Worm (Caenorhabditis elegans) whole organism, L4 larva: ENCODE data around the gene W03H9.2.
"Not testable (repeated sequence)": the region's sequence is repeated elsewhere in the genome, so short reads cannot be mapped to it uniquely, and the experiment has no call there.

ENCODE experiments used
- F10B5.3 ChIP-seq: sonication (generic microtip); optimal IDR thresholded peaks from 2 replicates; lab custom pipeline; 2016; ENCODE audit warnings: mild to moderate bottlenecking, missing genetic modification characterization, missing compliant biosample characterization
- T26A8.4 ChIP-seq: fragments of 200-800 bp; sonication (Bioruptor generic); IDR thresholded peaks from 2 replicates; pipeline ENCODE4 v1.3.6; 2022; ENCODE audit warnings: missing genetic modification characterization, missing compliant biosample characterization
- aha-1 ChIP-seq: fragments of 150-350 bp; peaks from one replicate; lab custom pipeline; 2014; ENCODE audit warnings: missing biosample characterization, missing genetic modification characterization
- aly-2 ChIP-seq: sonication (generic microtip); optimal IDR thresholded peaks from 2 replicates; lab custom pipeline; 2018; ENCODE audit warnings: missing biosample characterization, missing genetic modification characterization
- arid-1 ChIP-seq: fragments of 200-800 bp; sonication (Bioruptor generic); conservative IDR thresholded peaks from 2 replicates; pipeline ENCODE4 v1.3.6; 2022; ENCODE audit warnings: missing genetic modification reagents, missing genetic modification characterization, missing compliant biosample characterization
- ceh-20 ChIP-seq: fragments of 200-800 bp; sonication (Bioruptor generic); IDR thresholded peaks from 2 replicates; pipeline ENCODE4 v1.3.6; 2022; ENCODE audit warnings: missing genetic modification reagents, missing genetic modification characterization, missing compliant biosample characterization
- ceh-44 ChIP-seq: fragments of 200-800 bp; sonication (Bioruptor generic); IDR thresholded peaks from 2 replicates; pipeline ENCODE4 v1.3.6; 2022; ENCODE audit warnings: missing genetic modification reagents, missing genetic modification characterization, missing compliant biosample characterization
- cey-2 ChIP-seq: sonication (generic microtip); optimal IDR thresholded peaks from 3 replicates; lab custom pipeline; 2017; ENCODE audit warnings: missing genetic modification characterization, mild to moderate bottlenecking, missing compliant biosample characterization, antibody characterized with exemption, borderline replicate concordance; ENCODE audit not compliant: insufficient read depth
- ctbp-1 ChIP-seq: fragments of 200-800 bp; sonication (Bioruptor generic); IDR thresholded peaks from 2 replicates; pipeline ENCODE4 v1.3.6; 2022; ENCODE audit warnings: missing genetic modification reagents, missing genetic modification characterization, missing compliant biosample characterization
- daf-16 ChIP-seq, 3 experiments: sonication (generic microtip); optimal IDR thresholded peaks; 2 replicates each; lab custom pipeline; 2016 to 2017; ENCODE audit warnings: missing genetic modification characterization in 3 of 3, missing genetic modification reagents in 3 of 3, mild to moderate bottlenecking in 2 of 3, missing compliant biosample characterization in 2 of 3, missing biosample characterization in 1 of 3, moderate library complexity in 1 of 3
- dmd-6 ChIP-seq: fragments of 200-800 bp; sonication (Bioruptor generic); IDR thresholded peaks from 2 replicates; pipeline ENCODE4 v1.3.6; 2022; ENCODE audit warnings: missing genetic modification reagents, missing genetic modification characterization, missing compliant biosample characterization
- dmd-9 ChIP-seq: fragments of 200-800 bp; sonication (Bioruptor generic); IDR thresholded peaks from 2 replicates; pipeline ENCODE4 v1.3.6; 2022; ENCODE audit warnings: missing genetic modification reagents, missing genetic modification characterization, missing compliant biosample characterization
- dpl-1 ChIP-seq: fragments of 150-350 bp; optimal IDR thresholded peaks from 2 replicates; lab custom pipeline; 2014; ENCODE audit warnings: missing biosample characterization, missing genetic modification reagents, missing genetic modification characterization
- duxl-1 ChIP-seq: sonication (generic microtip); optimal IDR thresholded peaks from 2 replicates; lab custom pipeline; 2016; ENCODE audit warnings: mild to moderate bottlenecking, missing genetic modification characterization, moderate library complexity, missing compliant biosample characterization; ENCODE audit not compliant: poor library complexity
- dve-1 ChIP-seq: sonication (generic microtip); optimal IDR thresholded peaks from 2 replicates; lab custom pipeline; 2017; ENCODE audit warnings: antibody characterized with exemption, mild to moderate bottlenecking, missing genetic modification characterization, missing compliant biosample characterization; ENCODE audit not compliant: insufficient read depth
- egl-43 ChIP-seq: fragments of 200-800 bp; sonication (Bioruptor generic); IDR thresholded peaks from 2 replicates; pipeline ENCODE4 v1.3.6; 2022; ENCODE audit warnings: missing genetic modification reagents, missing genetic modification characterization, missing compliant biosample characterization
- hlh-11 ChIP-seq: fragments of 200-800 bp; sonication (Bioruptor generic); optimal IDR thresholded peaks from 2 replicates; lab custom pipeline; 2018; ENCODE audit warnings: mild to moderate bottlenecking, missing genetic modification characterization, missing compliant biosample characterization
- hlh-30 ChIP-seq: sonication (generic microtip); optimal IDR thresholded peaks from 2 replicates; lab custom pipeline; 2017; ENCODE audit warnings: antibody characterized with exemption, mild to moderate bottlenecking, missing genetic modification characterization, missing compliant biosample characterization; ENCODE audit not compliant: insufficient read depth
- hmg-1.1 ChIP-seq: fragments of 200-800 bp; sonication (Bioruptor generic); IDR thresholded peaks from 2 replicates; pipeline ENCODE4 v1.3.6; 2022; ENCODE audit warnings: missing genetic modification reagents, missing genetic modification characterization, missing compliant biosample characterization
- jun-1 ChIP-seq: fragments of 150-350 bp; optimal IDR thresholded peaks from 2 replicates; lab custom pipeline; 2014; ENCODE audit warnings: missing biosample characterization, missing genetic modification reagents, missing genetic modification characterization
- lim-7 ChIP-seq: fragments of 200-800 bp; sonication (Bioruptor generic); IDR thresholded peaks from 2 replicates; pipeline ENCODE4 v1.3.6; 2022; ENCODE audit warnings: missing genetic modification characterization, missing compliant biosample characterization
- lin-1 ChIP-seq: fragments of 200-800 bp; sonication (Bioruptor generic); IDR thresholded peaks from 2 replicates; pipeline ENCODE4 v1.3.6; 2022; ENCODE audit warnings: missing genetic modification reagents, missing genetic modification characterization, missing compliant biosample characterization
- lin-38 ChIP-seq: fragments of 200-800 bp; sonication (Bioruptor generic); IDR thresholded peaks from 2 replicates; pipeline ENCODE4 v1.3.6; 2022; ENCODE audit warnings: missing genetic modification reagents, missing genetic modification characterization, missing compliant biosample characterization
- lsy-2 ChIP-seq, 2 experiments: fragments of 150-350 bp in 1 of 2; sonication (generic microtip) in 1 of 2; optimal IDR thresholded peaks; 2 replicates each; lab custom pipeline; 2014 to 2017; ENCODE audit warnings: missing biosample characterization in 2 of 2, missing genetic modification characterization in 2 of 2
- madf-5 ChIP-seq, 2 experiments: fragments of 200-800 bp; sonication (Bioruptor generic); IDR thresholded peaks; 2 replicates each; pipeline ENCODE4 v1.3.6; 2022; ENCODE audit warnings: missing compliant biosample characterization in 2 of 2, missing genetic modification characterization in 2 of 2
- madf-9 ChIP-seq: fragments of 200-800 bp; sonication (Bioruptor generic); conservative IDR thresholded peaks from 2 replicates; pipeline ENCODE4 v1.3.6; 2022; ENCODE audit warnings: missing genetic modification reagents, missing genetic modification characterization, missing compliant biosample characterization
- mep-1 ChIP-seq: fragments of 150-350 bp; sonication (generic microtip); optimal IDR thresholded peaks from 3 replicates; lab custom pipeline; 2014; ENCODE audit warnings: missing biosample characterization, missing genetic modification characterization
- mes-2 ChIP-seq: sonication (generic microtip); optimal IDR thresholded peaks from 2 replicates; lab custom pipeline; 2016; ENCODE audit warnings: missing genotype, mild to moderate bottlenecking, missing genetic modification characterization, missing compliant biosample characterization; ENCODE audit not compliant: poor library complexity, severe bottlenecking
- nhr-102 ChIP-seq: sonication (generic microtip); optimal IDR thresholded peaks from 2 replicates; lab custom pipeline; 2016; ENCODE audit warnings: mild to moderate bottlenecking, missing genetic modification characterization, moderate library complexity, missing compliant biosample characterization
- nhr-237 ChIP-seq: sonication (generic microtip); optimal IDR thresholded peaks from 2 replicates; lab custom pipeline; 2017; ENCODE audit warnings: missing biosample characterization, missing genetic modification characterization
- nhr-41 ChIP-seq: fragments of 200-800 bp; sonication (Bioruptor generic); IDR thresholded peaks from 2 replicates; pipeline ENCODE4 v1.3.6; 2022; ENCODE audit warnings: missing genetic modification reagents, missing genetic modification characterization, missing compliant biosample characterization
- nhr-42 ChIP-seq: fragments of 200-800 bp; sonication (Bioruptor generic); IDR thresholded peaks from 2 replicates; pipeline ENCODE4 v1.3.6; 2022; ENCODE audit warnings: missing genetic modification characterization, missing compliant biosample characterization
- nhr-77 ChIP-seq: fragments of 150-350 bp; optimal IDR thresholded peaks from 2 replicates; lab custom pipeline; 2014; ENCODE audit warnings: missing biosample characterization, missing genetic modification characterization
- pha-4 ChIP-seq, 2 experiments: fragments of 150-350 bp in 1 of 2; fragments of 200-800 bp in 1 of 2; sonication (Bioruptor generic) in 1 of 2; IDR thresholded peaks in 1 of 2; optimal IDR thresholded peaks in 1 of 2; 2 replicates each; pipeline versions ENCODE4 v1.3.6 to Lab custom; 2014 to 2022; ENCODE audit warnings: missing genetic modification characterization in 2 of 2, missing genetic modification reagents in 2 of 2, missing biosample characterization in 1 of 2, missing compliant biosample characterization in 1 of 2
- php-3 ChIP-seq: fragments of 200-800 bp; sonication (Bioruptor generic); IDR thresholded peaks from 2 replicates; pipeline ENCODE4 v1.3.6; 2022; ENCODE audit warnings: missing genetic modification reagents, missing genetic modification characterization, missing compliant biosample characterization
- rbr-2 ChIP-seq: sonication (generic microtip); optimal IDR thresholded peaks from 2 replicates; lab custom pipeline; 2016; ENCODE audit warnings: missing genotype, missing genetic modification characterization, missing compliant biosample characterization
- saeg-2 ChIP-seq: fragments of 200-800 bp; sonication (Bioruptor generic); IDR thresholded peaks from 2 replicates; pipeline ENCODE4 v1.3.6; 2022; ENCODE audit warnings: missing genetic modification reagents, missing genetic modification characterization, missing compliant biosample characterization
- set-16 ChIP-seq: fragments of 200-800 bp; sonication (Bioruptor generic); IDR thresholded peaks from 2 replicates; pipeline ENCODE4 v1.3.6; 2022; ENCODE audit warnings: missing genetic modification reagents, missing genetic modification characterization, missing compliant biosample characterization
- skn-1 ChIP-seq: fragments of 150-350 bp; optimal IDR thresholded peaks from 2 replicates; lab custom pipeline; 2014; ENCODE audit warnings: missing biosample characterization, missing genetic modification characterization
- spr-1 ChIP-seq: sonication (generic microtip); optimal IDR thresholded peaks from 2 replicates; lab custom pipeline; 2016; ENCODE audit warnings: mild to moderate bottlenecking, missing genetic modification characterization, missing compliant biosample characterization
- tra-1 ChIP-seq: fragments of 200-800 bp; sonication (Bioruptor generic); IDR thresholded peaks from 2 replicates; pipeline ENCODE4 v1.3.6; 2022; ENCODE audit warnings: missing genetic modification reagents, missing genetic modification characterization, missing compliant biosample characterization
- unc-130 ChIP-seq: sonication (generic microtip); optimal IDR thresholded peaks from 2 replicates; lab custom pipeline; 2016; ENCODE audit warnings: missing genetic modification reagents, missing genetic modification characterization, missing compliant biosample characterization
- vab-7 ChIP-seq: fragments of 200-800 bp; sonication (Bioruptor generic); IDR thresholded peaks from 2 replicates; pipeline ENCODE4 v1.3.6; 2022; ENCODE audit warnings: missing genetic modification reagents, missing genetic modification characterization, missing compliant biosample characterization

W03H9.2 gene

ce11 chrII:14142098-14142554 is 1.5 kb downstream of the W03H9.2 start, which contains the start of gene cacn-1:
Gene cacn-1 (minus strand): TSS chrII:14142148.
- TF ChIP-seq ctbp-1 (GFP tag; lab: Robert Waterston, UW) = 0 out of 2 replicates have a peak, but pooled peaks have one; percentile 46
- TF ChIP-seq hlh-11 = peak; percentile 18
- not testable (repeated sequence) for TF ChIP-seq daf-16 (GFP tag; optimal IDR thresholded peaks at IDR 0.05; lab: Kevin White, UChicago); pha-4 (tag; optimal IDR thresholded peaks at IDR 0.05; lab: Kevin White, UChicago)
- peak; percentile 15 for TF ChIP-seq daf-16 (tag; optimal IDR thresholded peaks at IDR 0.05; lab: Kevin White, UChicago)
- peak; percentile 33 for TF ChIP-seq rbr-2
- peak; percentile 53 for TF ChIP-seq dve-1 (tag; lab: Kevin White, UChicago)
- 0 out of 2 replicates have a peak, but pooled peaks have one; percentile 18 for TF ChIP-seq tra-1
- TF ChIP-seq T26A8.4 (GFP tag; lab: Robert Waterston, UW) = peak; percentile 72
- peak; percentile 13 for TF ChIP-seq unc-130 (GFP tag; lab: Kevin White, UChicago)
- TF ChIP-seq mep-1 (tag; lab: Kevin White, UChicago) = peak; percentile 34
- peak; percentile 46 for TF ChIP-seq dmd-6 (GFP tag; lab: Robert Waterston, UW)
- TF ChIP-seq dmd-9 (GFP tag; lab: Robert Waterston, UW) = 0 out of 2 replicates have a peak, but pooled peaks have one; percentile 52
- peak; percentile 11; the same call in 1 of the 2 replicates for TF ChIP-seq php-3 (GFP tag; lab: Robert Waterston, UW)
- peak; percentile 47; the same call in 1 of the 2 replicates for TF ChIP-seq ceh-44
- TF ChIP-seq hmg-1.1 (GFP tag; lab: Robert Waterston, UW) = peak; percentile 84
- TF ChIP-seq lim-7 (GFP tag; lab: Robert Waterston, UW) = peak; percentile 56; the same call in 1 of the 2 replicates
- peak; percentile 60; the same call in 1 of the 2 replicates for TF ChIP-seq pha-4 (GFP tag; IDR thresholded peaks at IDR 0.05; lab: Robert Waterston, UW)
- TF ChIP-seq madf-5 (GFP tag; IDR thresholded peaks at IDR 0.05; lab: Robert Waterston, UW) = 0 out of 4 replicates have a peak, but pooled peaks of 1 of the 2 experiments have one; percentile 31
- TF ChIP-seq egl-43 = peak; percentile 71; the same call in 1 of the 2 replicates
- TF ChIP-seq ceh-20 = peak; percentile 67
- TF ChIP-seq vab-7 (GFP tag; lab: Robert Waterston, UW) = peak; percentile 60; the same call in 1 of the 2 replicates
- peak; percentile 87 for TF ChIP-seq lin-38
- TF ChIP-seq dpl-1 (GFP tag; lab: Kevin White, UChicago) = peak; percentile 48
- TF ChIP-seq mes-2 (tag; lab: Kevin White, UChicago) = peak; percentile 87
- peak; percentile 50 for TF ChIP-seq nhr-102
- peak; percentile 52; the same call in 1 of the 2 replicates for TF ChIP-seq arid-1 (GFP tag; lab: Robert Waterston, UW)
- TF ChIP-seq madf-9 (GFP tag; lab: Robert Waterston, UW) = peak; percentile 41; the same call in 1 of the 2 replicates
- TF ChIP-seq hlh-30 = peak; percentile 22
- TF ChIP-seq saeg-2 (GFP tag; lab: Robert Waterston, UW) = 0 out of 2 replicates have a peak, but pooled peaks have one; percentile 50
- TF ChIP-seq lsy-2 (tag; optimal IDR thresholded peaks at IDR 0.05; lab: Kevin White, UChicago) = peak in 1 of 2 experiments; percentile 63
- peak; percentile 89 for TF ChIP-seq nhr-42 (GFP tag; lab: Robert Waterston, UW)
- TF ChIP-seq nhr-77 = peak; percentile 51
- TF ChIP-seq lin-1 = 0 out of 2 replicates have a peak, but pooled peaks have one; percentile 22

DNA sequence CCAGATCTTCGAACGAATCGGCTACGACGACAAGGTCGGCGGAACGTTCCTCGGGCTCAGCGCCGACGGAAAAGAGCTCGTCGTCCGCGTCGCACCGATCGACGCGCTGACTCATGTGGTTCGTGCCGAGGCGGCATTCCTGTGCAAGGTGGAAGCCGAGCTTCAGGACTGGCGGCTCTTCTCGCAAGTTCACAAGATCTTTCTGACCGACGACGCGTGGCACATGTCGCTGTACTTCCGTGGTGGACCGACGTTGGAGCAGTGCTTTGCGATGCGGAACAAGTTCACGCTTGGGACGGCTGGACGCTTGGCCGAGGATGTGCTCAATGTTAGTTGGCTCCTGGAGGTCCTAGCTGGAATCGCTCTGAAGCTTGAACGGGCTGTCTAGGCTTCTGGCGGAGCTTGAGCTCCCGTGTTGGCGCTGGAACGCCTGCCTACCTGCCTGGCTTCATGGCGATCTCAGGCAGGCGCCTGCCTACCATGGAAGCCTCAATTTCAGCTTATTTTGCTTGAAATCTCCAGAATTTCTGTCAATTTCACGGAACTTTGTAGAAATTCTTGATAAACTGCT is 4.7 kb downstream of the W03H9.2 start:
- TF ChIP-seq madf-9 (GFP tag; lab: Robert Waterston, UW) (no peak), set-16 (peak; percentile 88), madf-5 (GFP tag; IDR thresholded peaks at IDR 0.05; lab: Robert Waterston, UW) (no peak), duxl-1 (tag; lab: Kevin White, UChicago) (no peak), ceh-44 (no peak), nhr-237 (tag; lab: Kevin White, UChicago) (no peak), jun-1 (no peak), aly-2 (tag; lab: Kevin White, UChicago) (no peak), nhr-102 (no peak), nhr-41 (GFP tag; lab: Robert Waterston, UW) (no peak), nhr-77 (no peak), skn-1 (tag; lab: Kevin White, UChicago) (no peak), spr-1 (tag; lab: Kevin White, UChicago) (no peak), cey-2 (tag; lab: Kevin White, UChicago) (no peak), aha-1 (tag; lab: Kevin White, UChicago) (peak; percentile 77), F10B5.3 (tag; lab: Kevin White, UChicago) (no peak)
